Comparison of ENCODE assay signal across 4 worm cellular contexts in the genomic region with DNA sequence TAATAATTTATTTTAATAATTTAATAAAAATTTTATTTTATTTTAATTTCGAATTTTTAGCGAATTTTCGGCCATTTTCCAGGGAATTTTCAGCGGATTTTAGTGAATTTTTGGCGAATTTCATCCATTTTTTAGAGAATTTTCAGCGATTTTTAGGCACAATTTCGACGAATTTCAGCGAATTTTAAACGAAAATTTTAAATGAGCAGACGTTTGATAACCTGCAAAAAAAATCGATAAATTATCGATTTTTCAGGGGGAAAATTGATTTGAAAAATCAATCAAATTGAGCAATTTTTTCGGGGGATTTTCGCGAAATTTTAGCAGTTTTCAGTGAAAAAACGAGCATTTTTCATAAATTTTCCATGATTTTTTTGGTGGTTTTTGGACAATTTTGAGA.
TF ChIP-seq lines count a peak whose summit lies in the region.

No protein-coding gene starts in this region.

TF ChIP-seq in whole organism, L3 larva, 47 proteins besides CTCF, POLR2A, EP300 and RAD21:
- no peak for TF ChIP-seq fos-1 (tag; optimal IDR thresholded peaks at IDR 0.05; lab: Kevin White, UChicago)
- TF ChIP-seq ceh-28 (tag; optimal IDR thresholded peaks at IDR 0.05; lab: Kevin White, UChicago) = peak; percentile 74

TF ChIP-seq in whole organism, L4 larva, 104 proteins besides CTCF, POLR2A, EP300 and RAD21:
- TF ChIP-seq ceh-28 (tag; optimal IDR thresholded peaks at IDR 0.05; lab: Kevin White, UChicago) = peak; percentile 55
- peak; percentile 61 for TF ChIP-seq aha-1 (tag; lab: Kevin White, UChicago)
- no peak for TF ChIP-seq lin-29 (GFP tag; IDR thresholded peaks at IDR 0.05; lab: Robert Waterston, UW)

TF ChIP-seq in whole organism, late embryonic, 69 proteins besides CTCF, POLR2A, EP300 and RAD21:
- TF ChIP-seq ceh-48 (tag; optimal IDR thresholded peaks at IDR 0.05; lab: Kevin White, UChicago) = peak; percentile 16
- TF ChIP-seq nfya-1 (tag; optimal IDR thresholded peaks at IDR 0.05; lab: Kevin White, UChicago) = no peak
- no peak for TF ChIP-seq fkh-10 (GFP tag; optimal IDR thresholded peaks at IDR 0.05; lab: Kevin White, UChicago)
- no peak for TF ChIP-seq odd-2 (tag; optimal IDR thresholded peaks at IDR 0.05; lab: Kevin White, UChicago)
- no peak for TF ChIP-seq fkh-6 (tag; optimal IDR thresholded peaks at IDR 0.05; lab: Kevin White, UChicago)

TF ChIP-seq in whole organism, midembryonic, 9 proteins besides CTCF, POLR2A, EP300 and RAD21:
- peak; percentile 21; the same call in 1 of the 2 replicates for TF ChIP-seq T22C8.4 (GFP tag; IDR thresholded peaks at IDR 0.05; lab: Robert Waterston, UW)
- TF ChIP-seq ref-1 (GFP tag; conservative IDR thresholded peaks at IDR 0.05; lab: Robert Waterston, UW) = no peak
- no peak for TF ChIP-seq tab-1 (GFP tag; IDR thresholded peaks at IDR 0.05; lab: Robert Waterston, UW)
